Worm (Caenorhabditis elegans): ENCODE data around the gene K07F5.12.

Gene K07F5.12

DNA sequence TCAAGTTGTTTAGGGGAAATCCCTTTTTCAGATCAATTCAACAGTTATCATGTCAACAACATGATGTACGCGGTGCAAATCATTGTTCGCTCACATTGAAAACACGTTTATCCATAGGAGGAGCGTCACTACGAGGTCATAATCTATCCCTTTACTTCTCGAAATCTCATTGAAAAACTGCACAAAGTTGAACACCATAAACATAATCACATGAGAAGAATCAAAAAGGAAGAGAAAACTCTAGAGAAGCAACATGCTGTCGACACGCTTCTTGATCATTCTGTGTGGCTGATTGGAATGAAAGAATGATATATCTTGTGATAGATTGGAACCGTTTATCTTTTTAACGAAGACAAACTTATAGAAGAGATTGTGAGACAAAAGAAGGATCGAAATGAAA, 12.1 kb downstream of the K07F5.12 start:
- TF ChIP-seq unc-62 (GFP tag; optimal IDR thresholded peaks at IDR 0.05), result peak; percentile 3
- peak; percentile 30 for TF ChIP-seq lsy-12 (tag; optimal IDR thresholded peaks at IDR 0.05)
- TF ChIP-seq ceh-28 (tag; optimal IDR thresholded peaks at IDR 0.05), result peak; percentile 48
- peak in 2 of 3 experiments; percentile 40 to 50 for TF ChIP-seq elt-3 (tag; optimal IDR thresholded peaks at IDR 0.05)
- no peak for TF ChIP-seq jun-1 (tag; optimal IDR thresholded peaks at IDR 0.05)
- peak; percentile 99 for TF ChIP-seq nhr-43 (tag; optimal IDR thresholded peaks at IDR 0.05; ENCODE audit: poor library complexity, severe bottlenecking)
- peak; percentile 57 for TF ChIP-seq tbx-2 (tag; optimal IDR thresholded peaks at IDR 0.05)
- TF ChIP-seq mdl-1 (tag; optimal IDR thresholded peaks at IDR 0.05), result peak; percentile 35
- peak; percentile 29 for TF ChIP-seq nfya-1 (tag; optimal IDR thresholded peaks at IDR 0.05; ENCODE audit: insufficient read depth)
- peak; percentile 77 for TF ChIP-seq ztf-4 (tag; optimal IDR thresholded peaks at IDR 0.05)
- peak; percentile 93 for TF ChIP-seq nhr-25 (tag; optimal IDR thresholded peaks at IDR 0.05)
- TF ChIP-seq nhr-23 (tag; optimal IDR thresholded peaks at IDR 0.05), result peak; percentile 99
- no peak for TF ChIP-seq egl-5 (tag; optimal IDR thresholded peaks at IDR 0.05)
- no peak for TF ChIP-seq ztf-11 (tag; optimal IDR thresholded peaks at IDR 0.05)
- TF ChIP-seq elt-2 (tag; optimal IDR thresholded peaks at IDR 0.05), result no peak

DNA sequence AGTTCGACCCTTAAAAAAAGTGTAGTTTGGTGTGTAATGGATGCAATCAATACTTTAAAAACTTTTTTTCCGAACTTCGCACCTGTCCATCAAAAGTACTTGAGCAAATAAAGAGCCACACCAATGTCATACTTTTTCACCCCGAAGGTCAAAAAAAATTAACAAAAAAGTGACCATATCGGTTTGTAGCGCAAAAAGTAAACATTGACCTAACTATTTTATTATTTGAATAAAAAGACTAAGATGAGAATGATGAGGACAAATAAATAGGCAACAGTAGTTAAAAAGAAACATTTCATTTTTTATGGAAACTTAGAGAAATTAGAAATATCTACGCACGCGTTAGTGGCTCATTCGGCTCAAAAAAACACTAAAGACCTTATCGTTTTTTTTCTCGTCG, 13.5 kb downstream of the K07F5.12 start:
- TF ChIP-seq pha-4 (tag; optimal IDR thresholded peaks at IDR 0.05) (peak; percentile 91), nhr-43 (tag; optimal IDR thresholded peaks at IDR 0.05; ENCODE audit: poor library complexity, severe bottlenecking) (no peak)

DNA sequence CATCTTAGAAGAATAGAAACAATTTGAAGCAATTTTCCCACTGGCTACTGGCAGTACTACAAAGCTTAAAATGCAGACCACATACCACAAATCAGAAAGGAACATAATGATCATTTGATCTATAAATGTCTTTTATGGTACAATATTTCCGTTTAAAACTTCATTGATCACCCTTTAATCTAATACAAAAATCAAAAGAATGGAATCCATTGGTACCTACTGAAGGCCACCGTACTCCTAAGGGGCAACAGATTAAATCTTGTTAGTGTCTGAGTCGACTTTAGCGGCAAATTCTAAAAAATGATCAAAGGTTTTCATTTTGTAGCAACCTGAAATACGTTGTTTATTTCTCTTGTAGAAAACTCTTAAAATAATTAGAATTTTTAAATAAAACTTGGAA, 16.4 kb downstream of the K07F5.12 start:
- TF ChIP-seq ztf-11 (tag; optimal IDR thresholded peaks at IDR 0.05) (no peak), elt-2 (tag; optimal IDR thresholded peaks at IDR 0.05) (no peak), R02D3.7 (tag; optimal IDR thresholded peaks at IDR 0.05) (no peak), fkh-2 (tag; optimal IDR thresholded peaks at IDR 0.05) (no peak), zag-1 (tag; optimal IDR thresholded peaks at IDR 0.05) (no peak), nhr-25 (tag; optimal IDR thresholded peaks at IDR 0.05) (peak; percentile 3), egl-27 (tag; optimal IDR thresholded peaks at IDR 0.05) (no peak), nhr-28 (tag; optimal IDR thresholded peaks at IDR 0.05) (no peak), elt-1 (tag; optimal IDR thresholded peaks at IDR 0.05) (peak; percentile 70), nhr-43 (tag; optimal IDR thresholded peaks at IDR 0.05; ENCODE audit: poor library complexity, severe bottlenecking) (no peak), nhr-11 (tag; optimal IDR thresholded peaks at IDR 0.05) (no peak), aly-2 (tag; optimal IDR thresholded peaks at IDR 0.05) (no peak), pqm-1 (tag; optimal IDR thresholded peaks at IDR 0.05) (no peak)

DNA sequence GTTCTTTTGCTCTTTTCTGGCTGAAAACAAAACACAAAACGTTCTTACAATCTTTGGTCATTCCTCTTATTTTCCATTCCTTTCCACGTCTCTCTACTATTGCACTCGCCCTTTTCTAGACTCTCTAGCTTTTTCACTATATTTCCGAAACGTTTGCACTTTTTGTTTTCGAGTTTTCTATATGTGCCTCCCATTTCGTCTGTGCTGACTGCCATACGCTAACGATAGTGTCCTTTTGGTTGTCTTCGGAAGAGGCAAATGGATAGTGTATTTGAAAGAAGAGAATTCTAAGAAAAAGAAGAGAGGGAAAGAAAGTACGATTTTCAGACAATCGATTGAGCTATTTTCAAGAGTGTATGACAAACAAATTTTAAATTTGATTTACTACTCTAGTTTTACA, 17.0 kb downstream of the K07F5.12 start:
- TF ChIP-seq elt-2 (tag; optimal IDR thresholded peaks at IDR 0.05) (peak; percentile 60), nhr-43 (tag; optimal IDR thresholded peaks at IDR 0.05; ENCODE audit: poor library complexity, severe bottlenecking) (no peak), pha-4 (tag; optimal IDR thresholded peaks at IDR 0.05) (peak; percentile 66), lin-15B (tag; optimal IDR thresholded peaks at IDR 0.05) (peak; percentile 18), lin-39 (tag; optimal IDR thresholded peaks at IDR 0.05) (peak; percentile 1), unc-62 (GFP tag; optimal IDR thresholded peaks at IDR 0.05) (no peak), skn-1 (tag; optimal IDR thresholded peaks at IDR 0.05) (peak; percentile 2), nfya-1 (tag; optimal IDR thresholded peaks at IDR 0.05; ENCODE audit: insufficient read depth) (peak; percentile 57), sea-2 (GFP tag; optimal IDR thresholded peaks at IDR 0.05) (no peak), pqm-1 (tag; optimal IDR thresholded peaks at IDR 0.05) (peak; percentile 77), ceh-28 (tag; optimal IDR thresholded peaks at IDR 0.05) (peak; percentile 26), hmg-11 (tag; optimal IDR thresholded peaks at IDR 0.05) (peak; percentile 29)

DNA sequence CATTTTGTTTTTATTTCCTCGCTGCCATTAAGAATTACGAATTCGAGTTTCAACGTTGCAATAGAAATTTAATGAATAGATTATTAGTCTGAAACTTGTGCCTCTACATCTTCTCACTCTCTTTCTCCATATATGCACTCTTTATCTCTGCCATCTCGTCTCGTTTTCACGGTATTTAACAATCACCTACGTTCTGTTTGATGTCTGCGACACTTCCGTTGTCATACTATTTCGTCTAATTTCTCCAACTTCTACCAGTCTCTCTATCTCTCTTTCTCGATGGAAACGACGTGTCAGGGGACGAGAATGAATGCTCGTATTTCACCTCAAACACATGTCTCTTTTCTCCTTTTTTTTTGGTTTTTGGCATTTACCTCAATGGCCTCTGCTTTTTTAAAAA, 18.0 kb downstream of the K07F5.12 start:
- TF ChIP-seq fkh-2 (tag; optimal IDR thresholded peaks at IDR 0.05) (no peak), lin-15B (tag; optimal IDR thresholded peaks at IDR 0.05) (peak; percentile 15), nhr-43 (tag; optimal IDR thresholded peaks at IDR 0.05; ENCODE audit: poor library complexity, severe bottlenecking) (no peak), nhr-77 (tag; optimal IDR thresholded peaks at IDR 0.05) (no peak), nhr-25 (tag; optimal IDR thresholded peaks at IDR 0.05) (peak; percentile 58), elt-1 (tag; optimal IDR thresholded peaks at IDR 0.05) (peak; percentile 48), mml-1 (tag; optimal IDR thresholded peaks at IDR 0.05) (no peak), mdl-1 (tag; optimal IDR thresholded peaks at IDR 0.05) (no peak), aly-2 (tag; optimal IDR thresholded peaks at IDR 0.05) (no peak), snpc-4 (tag; optimal IDR thresholded peaks at IDR 0.05) (peak; percentile 48), ama-1 (optimal IDR thresholded peaks at IDR 0.05) (no peak), nhr-11 (tag; optimal IDR thresholded peaks at IDR 0.05) (no peak), skn-1 (tag; optimal IDR thresholded peaks at IDR 0.05) (no peak), nhr-28 (tag; optimal IDR thresholded peaks at IDR 0.05) (no peak), nfya-1 (tag; optimal IDR thresholded peaks at IDR 0.05; ENCODE audit: insufficient read depth) (peak; percentile 67), zag-1 (tag; optimal IDR thresholded peaks at IDR 0.05) (no peak), tbx-2 (tag; optimal IDR thresholded peaks at IDR 0.05) (no peak), elt-2 (tag; optimal IDR thresholded peaks at IDR 0.05) (peak; percentile 53), ceh-9 (tag; optimal IDR thresholded peaks at IDR 0.05) (no peak), lin-39 (tag; optimal IDR thresholded peaks at IDR 0.05) (no peak), elt-3 (tag; optimal IDR thresholded peaks at IDR 0.05) (no peak), eor-1 (tag; optimal IDR thresholded peaks at IDR 0.05) (no peak), daf-12 (tag; optimal IDR thresholded peaks at IDR 0.05) (no peak), unc-62 (GFP tag; optimal IDR thresholded peaks at IDR 0.05) (no peak), pqm-1 (tag; optimal IDR thresholded peaks at IDR 0.05) (peak; percentile 59), ztf-4 (tag; optimal IDR thresholded peaks at IDR 0.05) (peak; percentile 9), hmg-11 (tag; optimal IDR thresholded peaks at IDR 0.05) (peak; percentile 44), fkh-10 (GFP tag; optimal IDR thresholded peaks at IDR 0.05) (no peak), nhr-67 (tag; optimal IDR thresholded peaks at IDR 0.05) (no peak), unc-39 (tag; optimal IDR thresholded peaks at IDR 0.05) (no peak), nhr-23 (tag; optimal IDR thresholded peaks at IDR 0.05) (peak; percentile 44), fos-1 (tag; optimal IDR thresholded peaks at IDR 0.05) (no peak)
